Fruit fly (Drosophila melanogaster) whole organism, prepupa: Measurements from ENCODE around the gene CG12560.

Experiments used
- Blimp-1 ChIP-seq: fragments of 200-800 bp; sonication (Bioruptor generic); optimal IDR thresholded peaks from 3 replicates; lab custom pipeline; 2017; ENCODE audit warnings: missing biosample characterization, missing genetic modification characterization, mild to moderate bottlenecking, moderate library complexity, missing genetic modification reagents
- CG10669 ChIP-seq: fragments of 200-800 bp; sonication (Bioruptor generic); optimal IDR thresholded peaks from 3 replicates; lab custom pipeline; 2018; ENCODE audit warnings: missing biosample characterization, mild to moderate bottlenecking, missing genetic modification characterization, moderate library complexity
- CG11294 ChIP-seq: fragments of 200-800 bp; sonication (Bioruptor generic); IDR thresholded peaks from 2 replicates; pipeline ENCODE4 v1.3.6; 2022; ENCODE audit warnings: missing biosample characterization, missing genetic modification characterization
- CG11762 ChIP-seq: fragments of 200-800 bp; sonication (Bioruptor generic); optimal IDR thresholded peaks from 3 replicates; lab custom pipeline; 2016; ENCODE audit warnings: missing biosample characterization, missing genetic modification characterization; ENCODE audit not compliant: insufficient read depth
- CG11902 ChIP-seq: fragments of 200-800 bp; sonication (Bioruptor generic); optimal IDR thresholded peaks from 3 replicates; lab custom pipeline; 2016; ENCODE audit warnings: missing biosample characterization, missing genetic modification characterization
- CG15336 ChIP-seq: fragments of 200-800 bp; sonication (Bioruptor generic); IDR thresholded peaks from 2 replicates; pipeline ENCODE4 v1.3.6; 2022; ENCODE audit warnings: missing biosample characterization, missing genetic modification characterization
- CG16779 ChIP-seq: fragments of 200-800 bp; sonication (Bioruptor generic); optimal IDR thresholded peaks from 3 replicates; lab custom pipeline; 2017; ENCODE audit warnings: missing biosample characterization, mild to moderate bottlenecking, missing genetic modification characterization
- CG3032 ChIP-seq: fragments of 200-800 bp; optimal IDR thresholded peaks from 2 replicates; lab custom pipeline; 2019; ENCODE audit warnings: missing biosample characterization, mild to moderate bottlenecking, missing genetic modification characterization, moderate library complexity
- CG31627 ChIP-seq: fragments of 200-800 bp; sonication (Bioruptor generic); optimal IDR thresholded peaks from 3 replicates; lab custom pipeline; 2016; ENCODE audit warnings: missing biosample characterization, missing genetic modification characterization
- CG4318 ChIP-seq: fragments of 200-800 bp; sonication (Bioruptor generic); optimal IDR thresholded peaks from 3 replicates; lab custom pipeline; 2017; ENCODE audit warnings: missing biosample characterization, mild to moderate bottlenecking, missing genetic modification characterization
- CG6276 ChIP-seq: fragments of 200-800 bp; sonication (Bioruptor generic); optimal IDR thresholded peaks from 2 replicates; lab custom pipeline; 2017; ENCODE audit warnings: missing biosample characterization, mild to moderate bottlenecking, missing genetic modification characterization
- CG6792 ChIP-seq: fragments of 200-800 bp; sonication (Bioruptor generic); optimal IDR thresholded peaks from 3 replicates; lab custom pipeline; 2016; ENCODE audit warnings: missing biosample characterization, missing genetic modification characterization
- CG6808 ChIP-seq: fragments of 200-800 bp; sonication (Bioruptor generic); optimal IDR thresholded peaks from 3 replicates; lab custom pipeline; 2017; ENCODE audit warnings: missing biosample characterization, missing genetic modification characterization, mild to moderate bottlenecking, moderate library complexity, missing genetic modification reagents
- CG6854 ChIP-seq: fragments of 200-800 bp; sonication (Bioruptor generic); optimal IDR thresholded peaks from 2 replicates; lab custom pipeline; 2017; ENCODE audit warnings: missing biosample characterization, mild to moderate bottlenecking, missing genetic modification characterization
- CG7368 ChIP-seq: fragments of 200-800 bp; sonication (Bioruptor generic); optimal IDR thresholded peaks from 3 replicates; lab custom pipeline; 2016; ENCODE audit warnings: missing biosample characterization, missing genetic modification characterization
- CG8119 ChIP-seq: fragments of 200-800 bp; sonication (Bioruptor generic); IDR thresholded peaks from 3 replicates; pipeline ENCODE4 v1.3.6; 2022; ENCODE audit warnings: missing biosample characterization, missing genetic modification characterization
- CG8319 ChIP-seq: fragments of 200-800 bp; sonication (Bioruptor generic); optimal IDR thresholded peaks from 3 replicates; lab custom pipeline; 2016; ENCODE audit warnings: missing biosample characterization, missing genetic modification characterization
- CG8632 ChIP-seq: fragments of 200-800 bp; sonication (Bioruptor generic); optimal IDR thresholded peaks from 3 replicates; lab custom pipeline; 2016; ENCODE audit warnings: missing biosample characterization, missing genetic modification characterization
- CG9139 ChIP-seq: fragments of 200-800 bp; sonication (Bioruptor generic); optimal IDR thresholded peaks from 3 replicates; lab custom pipeline; 2017; ENCODE audit warnings: missing biosample characterization, mild to moderate bottlenecking, missing genetic modification characterization
- Eip75B ChIP-seq: fragments of 200-800 bp; sonication (Bioruptor generic); optimal IDR thresholded peaks from 3 replicates; lab custom pipeline; 2016; ENCODE audit warnings: missing biosample characterization, missing genetic modification characterization
- Eip78C ChIP-seq: fragments of 200-800 bp; sonication (Bioruptor generic); peaks from one replicate; lab custom pipeline; 2016; ENCODE audit warnings: missing biosample characterization, missing genetic modification characterization
- Eip93F ChIP-seq: fragments of 200-800 bp; sonication (Bioruptor generic); optimal IDR thresholded peaks from 2 replicates; lab custom pipeline; 2016; ENCODE audit warnings: missing biosample characterization, mild to moderate bottlenecking, missing genetic modification characterization
- Ets96B ChIP-seq: fragments of 200-800 bp; optimal IDR thresholded peaks from 2 replicates; lab custom pipeline; 2019; ENCODE audit warnings: missing biosample characterization, mild to moderate bottlenecking, missing genetic modification characterization, moderate library complexity
- Gug ChIP-seq: fragments of 200-800 bp; sonication (Bioruptor generic); IDR thresholded peaks from 2 replicates; pipeline ENCODE4 v1.3.6; 2022; ENCODE audit warnings: missing biosample characterization, missing genetic modification characterization
- Hr4 ChIP-seq: fragments of 200-800 bp; sonication (Bioruptor generic); optimal IDR thresholded peaks from 3 replicates; lab custom pipeline; 2016; ENCODE audit warnings: missing biosample characterization, missing genetic modification characterization
- Lpt ChIP-seq: fragments of 200-800 bp; sonication (Bioruptor generic); optimal IDR thresholded peaks from 3 replicates; lab custom pipeline; 2016; ENCODE audit warnings: missing biosample characterization, missing genetic modification characterization
- Met ChIP-seq: fragments of 200-800 bp; sonication (Bioruptor generic); optimal IDR thresholded peaks from 3 replicates; lab custom pipeline; 2016; ENCODE audit warnings: missing biosample characterization, missing genetic modification characterization
- OdsH ChIP-seq: fragments of 200-800 bp; sonication (Bioruptor generic); optimal IDR thresholded peaks from 3 replicates; lab custom pipeline; 2016; ENCODE audit warnings: missing biosample characterization, missing genetic modification characterization
- Sox102F ChIP-seq: fragments of 200-800 bp; sonication (Bioruptor generic); optimal IDR thresholded peaks from 2 replicates; lab custom pipeline; 2016; ENCODE audit warnings: missing biosample characterization, mild to moderate bottlenecking, missing genetic modification characterization
- Sox14 ChIP-seq: fragments of 200-800 bp; sonication (Bioruptor generic); optimal IDR thresholded peaks from 3 replicates; lab custom pipeline; 2016; ENCODE audit warnings: missing biosample characterization, missing genetic modification characterization
- Sox15 ChIP-seq: fragments of 200-800 bp; sonication (Bioruptor generic); optimal IDR thresholded peaks from 3 replicates; lab custom pipeline; 2016; ENCODE audit warnings: missing biosample characterization, missing genetic modification characterization
- achi ChIP-seq: fragments of 200-800 bp; sonication (Bioruptor generic); optimal IDR thresholded peaks from 3 replicates; lab custom pipeline; 2016; ENCODE audit warnings: missing biosample characterization, missing genetic modification characterization
- acj6 ChIP-seq: fragments of 200-800 bp; sonication (Bioruptor generic); optimal IDR thresholded peaks from 3 replicates; lab custom pipeline; 2016; ENCODE audit warnings: missing biosample characterization, missing genetic modification characterization
- cyc ChIP-seq: fragments of 200-800 bp; sonication (Bioruptor generic); optimal IDR thresholded peaks from 3 replicates; lab custom pipeline; 2016; ENCODE audit warnings: missing biosample characterization, missing genetic modification characterization
- dac ChIP-seq: fragments of 200-800 bp; sonication (Bioruptor generic); optimal IDR thresholded peaks from 2 replicates; lab custom pipeline; 2017; ENCODE audit warnings: missing biosample characterization, mild to moderate bottlenecking, missing genetic modification characterization
- dsx ChIP-seq: fragments of 200-800 bp; optimal IDR thresholded peaks from 3 replicates; lab custom pipeline; 2019; ENCODE audit warnings: missing biosample characterization, mild to moderate bottlenecking, missing genetic modification characterization, moderate library complexity; ENCODE audit not compliant: poor library complexity, severe bottlenecking
- eg ChIP-seq: fragments of 200-800 bp; sonication (Bioruptor generic); IDR thresholded peaks from 3 replicates; pipeline ENCODE4 v1.3.6; 2022; ENCODE audit warnings: missing biosample characterization, missing genetic modification characterization
- esn ChIP-seq: fragments of 200-800 bp; sonication (Bioruptor generic); optimal IDR thresholded peaks from 2 replicates; lab custom pipeline; 2016; ENCODE audit warnings: missing biosample characterization, mild to moderate bottlenecking, missing genetic modification characterization, moderate library complexity
- fd59A ChIP-seq: fragments of 200-800 bp; sonication (Bioruptor generic); optimal IDR thresholded peaks from 2 replicates; lab custom pipeline; 2017; ENCODE audit warnings: missing biosample characterization, mild to moderate bottlenecking, missing genetic modification characterization, missing genetic modification reagents
- net ChIP-seq: fragments of 200-800 bp; sonication (Bioruptor generic); optimal IDR thresholded peaks from 3 replicates; lab custom pipeline; 2016; ENCODE audit warnings: missing biosample characterization, missing genetic modification characterization
- pdm3 ChIP-seq: fragments of 200-800 bp; sonication (Bioruptor generic); optimal IDR thresholded peaks from 3 replicates; lab custom pipeline; 2016; ENCODE audit warnings: missing biosample characterization, missing genetic modification characterization
- salr ChIP-seq, 2 experiments: fragments of 200-800 bp; sonication (Bioruptor generic); optimal IDR thresholded peaks; 3 replicates each; lab custom pipeline; 2016 to 2018; ENCODE audit warnings: missing biosample characterization in 2 of 2, missing genetic modification characterization in 2 of 2, mild to moderate bottlenecking in 1 of 2
- ss ChIP-seq, 2 experiments: fragments of 200-800 bp; sonication (Bioruptor generic); optimal IDR thresholded peaks; 2 replicates in 1 of 2; 3 replicates in 1 of 2; lab custom pipeline; 2017 to 2018; ENCODE audit warnings: mild to moderate bottlenecking in 2 of 2, missing biosample characterization in 2 of 2, missing genetic modification characterization in 2 of 2, moderate library complexity in 1 of 2
- svp ChIP-seq: fragments of 200-800 bp; sonication (Bioruptor generic); peaks from one replicate; lab custom pipeline; 2016; ENCODE audit warnings: missing biosample characterization, missing genetic modification characterization
- topi ChIP-seq: fragments of 200-800 bp; sonication (Bioruptor generic); optimal IDR thresholded peaks from 3 replicates; lab custom pipeline; 2016; ENCODE audit warnings: missing biosample characterization, missing genetic modification characterization
- vri ChIP-seq: fragments of 200-800 bp; sonication (Bioruptor generic); optimal IDR thresholded peaks from 3 replicates; lab custom pipeline; 2016; ENCODE audit warnings: missing biosample characterization, mild to moderate bottlenecking, missing genetic modification characterization

Gene CG12560

dm6 chr2L:8030693-8031210, 21.5 kb upstream of the CG12560 start, which contains the start of gene Cka (continued):
- no peak for TF ChIP-seq CG6854
- no peak for TF ChIP-seq Met (GFP tag; lab: Kevin White, UChicago)
- peak; percentile 13 for TF ChIP-seq net (GFP tag; lab: Kevin White, UChicago)
- no peak for TF ChIP-seq CG10669 (GFP tag; lab: Kevin White, UChicago)
- no peak for TF ChIP-seq CG11762 (GFP tag; lab: Kevin White, UChicago)
- no peak for TF ChIP-seq Gug
- peak; percentile 19; the same call in 1 of the 3 replicates for TF ChIP-seq CG8119 (GFP tag; lab: Robert Waterston, UW)
- TF ChIP-seq pdm3, result no peak
- no peak for TF ChIP-seq CG31627 (GFP tag; lab: Kevin White, UChicago)
- TF ChIP-seq Hr4, result no peak
- no peak for TF ChIP-seq Sox102F (GFP tag; lab: Kevin White, UChicago)
- peak; percentile 35 for TF ChIP-seq vri (GFP tag; lab: Kevin White, UChicago)
- no peak for TF ChIP-seq CG11902
- no peak for TF ChIP-seq Lpt (GFP tag; lab: Kevin White, UChicago)
- TF ChIP-seq CG8319 (GFP tag; lab: Kevin White, UChicago), result no peak
- peak; percentile 76 for TF ChIP-seq Sox14 (GFP tag; lab: Kevin White, UChicago)
- TF ChIP-seq svp (GFP tag; lab: Kevin White, UChicago), result no peak
- no peak for TF ChIP-seq achi (GFP tag; lab: Kevin White, UChicago)
- no peak for TF ChIP-seq CG7368 (GFP tag; lab: Kevin White, UChicago)
- no peak for TF ChIP-seq CG16779 (tag; lab: Kevin White, UChicago)
- TF ChIP-seq Eip78C (GFP tag; lab: Kevin White, UChicago), result peak; percentile 73
- TF ChIP-seq CG6276 (GFP tag; lab: Kevin White, UChicago), result no peak

dm6 chr2L:8030102-8030501, 20.8 kb upstream of the CG12560 start:
- no peak for TF ChIP-seq OdsH (GFP tag; lab: Kevin White, UChicago)
- TF ChIP-seq Hr4, result peak; percentile 25

dm6 chr2L:8029160-8029852, 20.0 kb upstream of the CG12560 start, which contains the start of gene baf:
Gene baf (plus strand): TSS chr2L:8029462.
- no peak for TF ChIP-seq CG11294
- TF ChIP-seq CG8632 (GFP tag; lab: Kevin White, UChicago), result no peak
- TF ChIP-seq CG15336, result no peak
- no peak for TF ChIP-seq CG7368 (GFP tag; lab: Kevin White, UChicago)
- TF ChIP-seq eg (GFP tag; lab: Robert Waterston, UW), result no peak
- TF ChIP-seq esn (GFP tag; lab: Kevin White, UChicago), result no peak
- TF ChIP-seq acj6 (GFP tag; lab: Kevin White, UChicago), result no peak
- no peak for TF ChIP-seq Eip75B (GFP tag; lab: Kevin White, UChicago)
- no peak for TF ChIP-seq Eip93F (GFP tag; lab: Kevin White, UChicago)
- no peak for TF ChIP-seq net (GFP tag; lab: Kevin White, UChicago)
- no peak for TF ChIP-seq dac
- TF ChIP-seq pdm3, result no peak
- no peak for TF ChIP-seq CG11902
- no peak for TF ChIP-seq svp (GFP tag; lab: Kevin White, UChicago)
- peak; percentile 7 for TF ChIP-seq CG3032
- no peak for TF ChIP-seq Sox15 (GFP tag; lab: Kevin White, UChicago)
- TF ChIP-seq topi (GFP tag; lab: Kevin White, UChicago), result no peak
- TF ChIP-seq OdsH (GFP tag; lab: Kevin White, UChicago), result no peak
- no peak for TF ChIP-seq CG6808 (GFP tag; lab: Kevin White, UChicago)
- TF ChIP-seq CG6792 (GFP tag; lab: Kevin White, UChicago), result no peak
- no peak for TF ChIP-seq CG31627 (GFP tag; lab: Kevin White, UChicago)
- TF ChIP-seq dsx (GFP tag; lab: Kevin White, UChicago), result no peak
- TF ChIP-seq CG6276 (GFP tag; lab: Kevin White, UChicago), result no peak
- TF ChIP-seq CG9139, result no peak
- no peak for TF ChIP-seq Blimp-1 (GFP tag; lab: Kevin White, UChicago)
- TF ChIP-seq CG4318, result no peak
- no peak for TF ChIP-seq vri (GFP tag; lab: Kevin White, UChicago)
- TF ChIP-seq Ets96B (tag; lab: Kevin White, UChicago), result no peak
- TF ChIP-seq ss (GFP tag; optimal IDR thresholded peaks at IDR 0.05; lab: Kevin White, UChicago), result peak; percentile 36 to 38
- peak; percentile 58 for TF ChIP-seq achi (GFP tag; lab: Kevin White, UChicago)
- no peak for TF ChIP-seq cyc (GFP tag; lab: Kevin White, UChicago)
- TF ChIP-seq fd59A (GFP tag; lab: Kevin White, UChicago), result no peak
- no peak for TF ChIP-seq salr (GFP tag; optimal IDR thresholded peaks at IDR 0.05; lab: Kevin White, UChicago)
